Fruit fly (Drosophila melanogaster): ENCODE results near the gene PIG-Wa.

The PIG-Wa gene

DNA sequence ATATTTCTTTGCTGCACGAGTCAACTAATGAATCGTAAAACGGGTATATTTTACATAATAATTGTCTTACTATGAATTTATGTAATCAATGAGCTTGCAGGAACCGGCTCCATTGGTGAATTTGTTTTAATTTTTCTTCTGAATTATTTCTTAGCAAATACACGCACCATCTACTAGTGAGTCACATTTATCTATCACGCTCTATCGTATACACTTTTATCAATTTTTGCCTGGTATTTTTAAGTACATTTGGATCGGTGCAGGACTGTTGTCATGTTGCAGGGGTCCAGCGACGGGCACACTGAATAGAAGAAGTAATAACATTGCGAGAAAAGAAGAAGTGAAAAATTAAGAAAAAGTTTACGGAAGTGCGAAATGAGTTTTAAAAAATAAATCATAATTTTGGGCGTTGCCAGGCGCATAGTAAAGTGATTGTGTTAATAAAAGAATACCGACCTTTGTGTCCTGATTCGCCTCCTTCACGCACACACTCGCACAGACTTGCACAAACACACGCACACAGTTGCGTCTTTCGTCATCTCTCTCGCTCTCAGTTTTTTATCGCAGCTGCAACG is 17.8 kb upstream of the PIG-Wa start, which contains the start of the genes Rab5 and Axud1 (continued):
- peak; percentile 72 for TF ChIP-seq sens (GFP tag)
- TF ChIP-seq ham (GFP tag; IDR thresholded peaks at IDR 0.05) = no peak
- no peak for TF ChIP-seq NK7.1 (GFP tag; optimal IDR thresholded peaks at IDR 0.05)
- no peak for TF ChIP-seq CG10274 (GFP tag; optimal IDR thresholded peaks at IDR 0.05)
- no peak for TF ChIP-seq Sox100B (GFP tag; optimal IDR thresholded peaks at IDR 0.05)
- TF ChIP-seq fd96Cb (tag; optimal IDR thresholded peaks at IDR 0.05) = no peak
- no peak for TF ChIP-seq pfk (GFP tag; optimal IDR thresholded peaks at IDR 0.05)
- TF ChIP-seq CG1603 (tag; optimal IDR thresholded peaks at IDR 0.05) = peak; percentile 47
- TF ChIP-seq Dip3 (GFP tag; optimal IDR thresholded peaks at IDR 0.05) = no peak
- peak; percentile 34; the same call in 1 of the 3 replicates for TF ChIP-seq CG11695 (GFP tag; IDR thresholded peaks at IDR 0.05)
- no peak for TF ChIP-seq Bteb2 (GFP tag; optimal IDR thresholded peaks at IDR 0.05)
- peak; percentile 88 for TF ChIP-seq CG3995 (GFP tag; optimal IDR thresholded peaks at IDR 0.05)
- no peak for TF ChIP-seq BtbVII (GFP tag; optimal IDR thresholded peaks at IDR 0.05)
- no peak for TF ChIP-seq CG31365 (tag; optimal IDR thresholded peaks at IDR 0.05)
- TF ChIP-seq Hr39 (optimal IDR thresholded peaks at IDR 0.05) = no peak
- 0 out of 2 replicates have a peak, but pooled peaks have one; percentile 12 for TF ChIP-seq Ptx1 (GFP tag; IDR thresholded peaks at IDR 0.05)
- no peak for TF ChIP-seq Dll (GFP tag; IDR thresholded peaks at IDR 0.05; ENCODE audit: partially characterized antibody)
- TF ChIP-seq Drgx (GFP tag; IDR thresholded peaks at IDR 0.05) = no peak
- TF ChIP-seq CG4360 (GFP tag; IDR thresholded peaks at IDR 0.05) = no peak
- TF ChIP-seq MESR4 (GFP tag; optimal IDR thresholded peaks at IDR 0.05) = peak; percentile 71
- TF ChIP-seq CG9215 (GFP tag; IDR thresholded peaks at IDR 0.05) = no peak
- TF ChIP-seq tgo (GFP tag; IDR thresholded peaks at IDR 0.05) = no peak; the same call in 2 of the 3 replicates
- TF ChIP-seq ci (GFP tag; IDR thresholded peaks at IDR 0.05) = 0 out of 3 replicates have a peak, but pooled peaks have one; percentile 36
- TF ChIP-seq Fer1 (GFP tag; optimal IDR thresholded peaks at IDR 0.05) = peak; percentile 19
- TF ChIP-seq kah (GFP tag; optimal IDR thresholded peaks at IDR 0.05) = no peak
- no peak for TF ChIP-seq salm (tag; optimal IDR thresholded peaks at IDR 0.05)
- no peak for TF ChIP-seq HLH54F (GFP tag; optimal IDR thresholded peaks at IDR 0.05)
- TF ChIP-seq CG11093 (GFP tag; IDR thresholded peaks at IDR 0.05) = no peak
- TF ChIP-seq CG12104 (GFP tag; optimal IDR thresholded peaks at IDR 0.05) = no peak
- peak; percentile 59 for TF ChIP-seq Sry-δ (GFP tag; optimal IDR thresholded peaks at IDR 0.05)
- TF ChIP-seq CG6854 (GFP tag; optimal IDR thresholded peaks at IDR 0.05) = no peak
- no peak for TF ChIP-seq Antp (GFP tag; optimal IDR thresholded peaks at IDR 0.05)
- TF ChIP-seq grau (tag; optimal IDR thresholded peaks at IDR 0.05) = no peak
- no peak for TF ChIP-seq CG12071 (GFP tag; optimal IDR thresholded peaks at IDR 0.05)
- TF ChIP-seq Pdp1 (GFP tag; optimal IDR thresholded peaks at IDR 0.05) = peak in 1 of 2 experiments; percentile 85
- no peak for TF ChIP-seq Hr78 (GFP tag; optimal IDR thresholded peaks at IDR 0.05)
- TF ChIP-seq pnt (GFP tag; optimal IDR thresholded peaks at IDR 0.05) = no peak
- TF ChIP-seq usp (GFP tag; optimal IDR thresholded peaks at IDR 0.05) = no peak
- no peak for TF ChIP-seq CG3838 (GFP tag; optimal IDR thresholded peaks at IDR 0.05)
- TF ChIP-seq sd (tag; optimal IDR thresholded peaks at IDR 0.05) = peak; percentile 46
- peak; percentile 82 for TF ChIP-seq pzg (GFP tag; optimal IDR thresholded peaks at IDR 0.05)
- TF ChIP-seq CG9932 (GFP tag; IDR thresholded peaks at IDR 0.05) = peak; percentile 31
- peak; percentile 19 for TF ChIP-seq lab (GFP tag; optimal IDR thresholded peaks at IDR 0.05)
- TF ChIP-seq CG3847 (GFP tag; IDR thresholded peaks at IDR 0.05) = no peak
- TF ChIP-seq ind (GFP tag; optimal IDR thresholded peaks at IDR 0.05) = no peak
- no peak for TF ChIP-seq CG18011 (GFP tag; optimal IDR thresholded peaks at IDR 0.05)
- TF ChIP-seq stwl (tag; optimal IDR thresholded peaks at IDR 0.05) = peak; percentile 17
- TF ChIP-seq CG10209 (GFP tag; optimal IDR thresholded peaks at IDR 0.05) = no peak
- TF ChIP-seq Sry-β (GFP tag; optimal IDR thresholded peaks at IDR 0.05) = no peak
- peak; percentile 41; the same call in 1 of the 3 replicates for TF ChIP-seq CG17361 (GFP tag; IDR thresholded peaks at IDR 0.05)
- peak; percentile 90 for TF ChIP-seq cg (GFP tag; optimal IDR thresholded peaks at IDR 0.05)
